Worm (Caenorhabditis elegans): Measurements from ENCODE around the gene T23G4.2.

DNA sequence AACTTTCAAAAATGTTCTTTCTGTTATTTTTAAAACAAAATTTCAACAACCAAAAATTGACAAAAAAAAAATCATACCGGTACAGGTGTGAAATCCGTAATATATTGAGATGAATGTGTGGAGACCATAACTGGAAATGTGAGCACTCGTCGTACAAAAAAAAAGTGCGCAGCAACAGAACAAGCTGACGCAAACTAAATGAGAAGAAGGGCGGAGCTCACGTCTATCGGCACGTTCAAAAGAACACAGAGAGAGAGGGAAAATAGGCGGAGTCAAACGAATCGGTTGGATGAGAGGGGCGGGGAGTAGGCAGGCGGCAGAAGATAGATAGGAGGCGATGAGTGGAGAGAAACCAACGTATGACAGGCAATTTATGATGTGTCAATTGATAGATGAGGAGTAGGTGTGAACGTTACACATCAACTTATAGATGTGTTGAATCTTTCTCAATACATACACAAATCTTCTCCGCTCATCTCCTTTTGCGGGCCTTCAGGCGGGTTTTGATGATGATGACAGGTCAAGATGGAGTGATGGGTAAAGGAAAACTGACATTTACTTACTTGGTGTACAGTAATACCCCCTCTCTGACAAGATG, 14.6 kb upstream of the T23G4.2 start, which contains the start of gene tlp-1:
- TF ChIP-seq ref-1 (GFP tag; conservative IDR thresholded peaks at IDR 0.05) (no peak), T22C8.4 (GFP tag; IDR thresholded peaks at IDR 0.05) (no peak), med-1 (GFP tag; optimal IDR thresholded peaks at IDR 0.05; ENCODE audit: insufficient read depth) (no peak), klf-2 (GFP tag; conservative IDR thresholded peaks at IDR 0.05) (no peak), tab-1 (GFP tag; IDR thresholded peaks at IDR 0.05) (no peak), ztf-29 (GFP tag; IDR thresholded peaks at IDR 0.05) (no peak), flt-1 (GFP tag; IDR thresholded peaks at IDR 0.05) (no peak), ztf-23 (GFP tag; IDR thresholded peaks at IDR 0.05) (0 out of 2 replicates have a peak, but pooled peaks have one; percentile 38), cog-1 (tag; optimal IDR thresholded peaks at IDR 0.05) (peak; percentile 17)

Data from whole organism, midembryonic.